Fruit fly (Drosophila melanogaster) Kc167 (cell line): ENCODE results near the gene snk.

Source experiments
- Myc ChIP-seq: fragments of >200 bp; optimal IDR thresholded peaks from 2 replicates; lab custom pipeline; 2017; ENCODE audit warnings: missing external identifiers
- Sin3A ChIP-seq: fragments of >200 bp; optimal IDR thresholded peaks from 2 replicates; lab custom pipeline; 2018; ENCODE audit warnings: missing external identifiers
- h ChIP-seq: fragments of >200 bp; optimal IDR thresholded peaks from 3 replicates; lab custom pipeline; 2018; ENCODE audit warnings: missing external identifiers
- insv ChIP-seq: fragments of >200 bp; optimal IDR thresholded peaks from 3 replicates; lab custom pipeline; 2018; ENCODE audit warnings: missing external identifiers
- psq ChIP-seq: fragments of >200 bp; optimal IDR thresholded peaks from 2 replicates; lab custom pipeline; 2017; ENCODE audit warnings: missing external identifiers
- ttk ChIP-seq: sonication (Bioruptor generic); optimal IDR thresholded peaks from 2 replicates; lab custom pipeline; 2017; ENCODE audit warnings: missing external identifiers

DNA sequence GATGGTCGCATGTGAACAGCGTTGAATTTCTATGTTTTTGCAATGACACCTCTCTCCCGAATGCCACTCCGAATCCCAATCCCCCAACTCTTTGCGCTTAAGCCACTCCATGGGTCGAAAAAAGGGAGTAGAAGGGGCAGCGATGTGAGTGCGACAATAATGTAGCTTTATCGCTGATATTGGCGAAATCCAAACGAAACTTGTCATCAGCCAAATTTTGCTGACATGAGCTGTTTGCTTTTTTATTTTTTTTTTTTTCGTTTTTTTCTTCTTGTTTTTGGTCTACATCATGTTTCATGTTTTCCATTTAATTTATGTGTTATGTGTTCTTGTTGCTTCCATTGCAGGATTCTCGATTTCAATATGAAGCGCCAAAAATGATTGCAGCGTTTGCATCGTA lies 23.6 kb downstream of the snk start:
- TF ChIP-seq ttk (lab: Kevin White, UChicago) (no peak), Myc (lab: Kevin White, UChicago) (no peak), Sin3A (no peak), psq (no peak), insv (lab: Kevin White, UChicago) (no peak), h (lab: Kevin White, UChicago) (no peak)
